Worm (Caenorhabditis elegans): ENCODE data around the gene mif-4.

Gene mif-4

DNA sequence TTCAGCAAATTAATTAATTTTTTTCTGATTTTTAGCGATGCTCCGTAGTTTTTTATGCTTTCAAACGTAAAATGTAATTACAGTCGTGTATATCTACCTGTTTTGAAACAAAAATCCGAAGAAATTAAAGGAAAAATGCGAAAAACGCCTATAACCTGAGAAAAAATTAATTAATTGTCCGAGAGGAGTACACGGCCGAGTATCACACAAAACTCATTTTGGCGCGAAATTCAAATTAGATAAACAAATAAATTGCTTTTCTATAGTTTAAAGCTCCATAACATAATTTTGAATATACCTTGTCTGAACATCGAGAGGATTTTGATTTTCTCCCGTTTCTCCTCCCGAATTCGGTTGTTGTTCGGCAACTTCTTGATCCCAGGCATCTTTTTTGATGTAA is 33.7 kb upstream of the mif-4 start (continued):
- no peak for TF ChIP-seq nhr-11 (tag; optimal IDR thresholded peaks at IDR 0.05)
- no peak for TF ChIP-seq nhr-84 (tag; optimal IDR thresholded peaks at IDR 0.05)
- TF ChIP-seq nhr-237 (tag; optimal IDR thresholded peaks at IDR 0.05), result no peak
- peak; percentile 57 for TF ChIP-seq nhr-90 (tag; optimal IDR thresholded peaks at IDR 0.05; ENCODE audit: poor library complexity)
- peak; percentile 59 for TF ChIP-seq irx-1 (tag; optimal IDR thresholded peaks at IDR 0.05)
- no peak for TF ChIP-seq C34B4.2 (tag; optimal IDR thresholded peaks at IDR 0.05)
- peak; percentile 70 for TF ChIP-seq rnt-1 (tag; optimal IDR thresholded peaks at IDR 0.05)
- TF ChIP-seq hlh-17 (GFP tag; optimal IDR thresholded peaks at IDR 0.05; ENCODE audit: borderline replicate concordance), result no peak
- TF ChIP-seq alr-1 (tag; optimal IDR thresholded peaks at IDR 0.05; ENCODE audit: borderline replicate concordance), result no peak
- TF ChIP-seq zip-4 (GFP tag; optimal IDR thresholded peaks at IDR 0.05), result no peak
- peak in 1 of 2 experiments; percentile 8 for TF ChIP-seq ztf-11 (tag; optimal IDR thresholded peaks at IDR 0.05)
- TF ChIP-seq mef-2 (tag; optimal IDR thresholded peaks at IDR 0.05), result no peak

DNA sequence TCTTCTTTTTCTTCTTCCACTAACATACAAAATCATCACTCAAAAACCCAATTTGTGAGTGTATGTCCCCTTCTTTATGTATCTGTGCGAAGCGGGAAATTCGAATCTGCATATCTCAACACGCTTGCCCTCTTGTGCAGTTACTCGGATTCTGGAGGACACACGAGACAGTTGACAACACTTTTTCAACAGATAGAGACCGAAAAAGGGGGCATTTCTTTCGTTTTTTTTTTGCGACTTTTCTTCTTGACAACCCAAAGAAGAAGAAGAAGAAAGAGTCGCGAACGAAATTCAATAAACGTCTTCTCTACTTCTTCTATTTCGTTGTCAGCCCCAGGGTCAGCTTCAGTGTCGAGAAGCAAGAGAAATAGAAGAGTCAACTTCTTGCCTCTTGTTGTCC is 30.2 kb upstream of the mif-4 start:
- TF ChIP-seq fkh-8 (tag; optimal IDR thresholded peaks at IDR 0.05), result no peak
- no peak for TF ChIP-seq tbx-2 (tag; optimal IDR thresholded peaks at IDR 0.05)
- TF ChIP-seq egl-13 (tag; optimal IDR thresholded peaks at IDR 0.05), result no peak
- no peak for TF ChIP-seq elt-3 (tag; optimal IDR thresholded peaks at IDR 0.05)
- TF ChIP-seq C04F5.9 (tag; optimal IDR thresholded peaks at IDR 0.05), result no peak
- no peak for TF ChIP-seq hlh-17 (GFP tag; optimal IDR thresholded peaks at IDR 0.05; ENCODE audit: borderline replicate concordance)
- no peak for TF ChIP-seq unc-30 (tag; optimal IDR thresholded peaks at IDR 0.05)
- no peak for TF ChIP-seq ama-1 (optimal IDR thresholded peaks at IDR 0.05)
- TF ChIP-seq ceh-63 (GFP tag; optimal IDR thresholded peaks at IDR 0.05), result no peak
- no peak for TF ChIP-seq sup-37 (GFP tag; optimal IDR thresholded peaks at IDR 0.05)
- TF ChIP-seq efl-3 (GFP tag; optimal IDR thresholded peaks at IDR 0.05), result no peak
- TF ChIP-seq unc-130 (tag; optimal IDR thresholded peaks at IDR 0.05), result no peak
- TF ChIP-seq jun-1 (tag; optimal IDR thresholded peaks at IDR 0.05), result no peak
- TF ChIP-seq lir-3 (tag; optimal IDR thresholded peaks at IDR 0.05; ENCODE audit: poor library complexity), result no peak
- no peak for TF ChIP-seq ceh-88 (GFP tag; IDR thresholded peaks at IDR 0.05)
- no peak for TF ChIP-seq Y116A8C.19 (tag; optimal IDR thresholded peaks at IDR 0.05; ENCODE audit: borderline replicate concordance)
- no peak for TF ChIP-seq C16A3.4 (tag; optimal IDR thresholded peaks at IDR 0.05)
- TF ChIP-seq zip-4 (GFP tag; optimal IDR thresholded peaks at IDR 0.05), result no peak
- peak; percentile 67 for TF ChIP-seq fkh-10 (GFP tag; optimal IDR thresholded peaks at IDR 0.05)
- TF ChIP-seq unc-62 (GFP tag; optimal IDR thresholded peaks at IDR 0.05), result no peak
- no peak for TF ChIP-seq irx-1 (tag; optimal IDR thresholded peaks at IDR 0.05)
- TF ChIP-seq snu-23 (GFP tag; optimal IDR thresholded peaks at IDR 0.05), result no peak
- TF ChIP-seq nhr-85 (tag), result no peak
- TF ChIP-seq nhr-71 (tag; optimal IDR thresholded peaks at IDR 0.05), result peak; percentile 21
- no peak for TF ChIP-seq mab-9 (GFP tag; IDR thresholded peaks at IDR 0.05)
- TF ChIP-seq unc-86 (tag; optimal IDR thresholded peaks at IDR 0.05), result no peak
- no peak for TF ChIP-seq egl-27 (tag; optimal IDR thresholded peaks at IDR 0.05)
- no peak for TF ChIP-seq unc-98 (GFP tag; IDR thresholded peaks at IDR 0.05)
- TF ChIP-seq aha-1 (tag; optimal IDR thresholded peaks at IDR 0.05), result no peak
- no peak for TF ChIP-seq tlp-1 (tag; optimal IDR thresholded peaks at IDR 0.05)
- TF ChIP-seq nhr-237 (tag; optimal IDR thresholded peaks at IDR 0.05), result no peak
- TF ChIP-seq ets-5 (GFP tag; IDR thresholded peaks at IDR 0.05), result no peak
- TF ChIP-seq ces-1 (GFP tag; optimal IDR thresholded peaks at IDR 0.05), result peak; percentile 31
- TF ChIP-seq ztf-11 (tag; optimal IDR thresholded peaks at IDR 0.05), result no peak
- TF ChIP-seq pqm-1 (tag; optimal IDR thresholded peaks at IDR 0.05), result no peak
- no peak for TF ChIP-seq grh-1 (GFP tag; IDR thresholded peaks at IDR 0.05)
- no peak for TF ChIP-seq lin-15B (tag; optimal IDR thresholded peaks at IDR 0.05)
- no peak for TF ChIP-seq xbp-1 (tag; optimal IDR thresholded peaks at IDR 0.05)
- TF ChIP-seq ztf-4 (tag; optimal IDR thresholded peaks at IDR 0.05), result no peak
- peak; percentile 62 for TF ChIP-seq lin-14 (GFP tag; optimal IDR thresholded peaks at IDR 0.05)
- TF ChIP-seq efl-1 (optimal IDR thresholded peaks at IDR 0.05), result no peak
- peak in 1 of 2 experiments; percentile 39 for TF ChIP-seq efl-1 (GFP tag; optimal IDR thresholded peaks at IDR 0.05 in 1 of 2)

Data from whole organism, L1 larva.